Fruit fly (Drosophila melanogaster) whole organism, wandering third instar larva: ENCODE measurements around the gene siz.

Experiments
- Dfd ChIP-seq: fragments of >200 bp; optimal IDR thresholded peaks from 2 replicates; lab custom pipeline; 2017; ENCODE audit warnings: missing biosample characterization, missing genetic modification characterization
- GATAd ChIP-seq: sonication (Bioruptor generic); optimal IDR thresholded peaks from 2 replicates; lab custom pipeline; 2016; ENCODE audit warnings: missing biosample characterization, missing genetic modification characterization
- Jra ChIP-seq: sonication (Bioruptor generic); optimal IDR thresholded peaks from 2 replicates; lab custom pipeline; 2016; ENCODE audit warnings: missing biosample characterization, missing genetic modification characterization
- OdsH ChIP-seq: fragments of 200-800 bp; sonication (Bioruptor generic); optimal IDR thresholded peaks from 2 replicates; lab custom pipeline; 2016; ENCODE audit warnings: missing biosample characterization, mild to moderate bottlenecking, missing genetic modification characterization
- Vsx2 ChIP-seq: fragments of 200-300, 225-300 bp; sonication (Bioruptor generic); optimal IDR thresholded peaks from 2 replicates; lab custom pipeline; 2018; ENCODE audit warnings: missing biosample characterization, missing genetic modification characterization; ENCODE audit not compliant: partially characterized antibody
- br ChIP-seq: fragments of 200-800 bp; sonication (Bioruptor generic); optimal IDR thresholded peaks from 2 replicates; lab custom pipeline; 2016; ENCODE audit warnings: missing biosample characterization, missing genetic modification characterization
- foxo ChIP-seq, 2 experiments: fragments of 200-800 bp; sonication (Bioruptor generic); optimal IDR thresholded peaks; 2 replicates in 1 of 2; 3 replicates in 1 of 2; lab custom pipeline; 2016 to 2017; ENCODE audit warnings: missing biosample characterization in 2 of 2, missing genetic modification characterization in 2 of 2
- fru ChIP-seq: fragments of 200-800 bp; sonication (Bioruptor generic); optimal IDR thresholded peaks from 3 replicates; lab custom pipeline; 2016; ENCODE audit warnings: missing biosample characterization, mild to moderate bottlenecking, missing genetic modification characterization
- jim ChIP-seq: fragments of 175-275, 200-325 bp; sonication (Bioruptor generic); optimal IDR thresholded peaks from 2 replicates; lab custom pipeline; 2016; ENCODE audit warnings: missing biosample characterization, mild to moderate bottlenecking, missing genetic modification characterization
- pan ChIP-seq: fragments of >200 bp; optimal IDR thresholded peaks from 2 replicates; lab custom pipeline; 2017
- rgr ChIP-seq: fragments of 200-800 bp; sonication (Bioruptor generic); optimal IDR thresholded peaks from 3 replicates; lab custom pipeline; 2016; ENCODE audit warnings: missing biosample characterization, mild to moderate bottlenecking, missing genetic modification characterization
- sage ChIP-seq: fragments of 200-800 bp; sonication (Bioruptor generic); optimal IDR thresholded peaks from 2 replicates; lab custom pipeline; 2016; ENCODE audit warnings: missing biosample characterization, mild to moderate bottlenecking, missing genetic modification characterization

DNA sequence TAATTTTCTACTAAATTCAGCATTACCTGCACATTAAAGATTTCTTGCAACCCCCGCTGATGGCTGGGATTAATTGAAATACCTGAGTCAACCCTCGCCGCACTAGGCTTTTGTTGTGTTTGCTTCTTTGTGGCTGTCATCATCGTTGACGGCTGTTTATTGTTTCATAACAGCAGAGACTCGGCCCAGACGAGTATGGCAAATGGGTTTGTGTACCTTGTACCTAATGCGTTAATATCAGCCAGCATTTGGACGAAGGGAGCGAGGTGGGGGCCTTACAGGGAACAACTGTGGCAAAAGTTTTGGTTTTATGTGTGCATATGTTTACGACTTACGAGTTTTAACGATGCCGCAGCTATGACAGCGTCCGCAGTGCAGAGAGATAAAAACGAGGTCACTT, 21.5 kb downstream of the siz start:
- no peak for TF ChIP-seq jim
- TF ChIP-seq rgr (GFP tag; lab: Kevin White, UChicago) = no peak
- TF ChIP-seq fru (GFP tag; lab: Kevin White, UChicago) = no peak
- TF ChIP-seq Jra (GFP tag; lab: Kevin White, UChicago) = no peak
- TF ChIP-seq sage (GFP tag; lab: Kevin White, UChicago) = no peak
- no peak for TF ChIP-seq br (GFP tag; lab: Kevin White, UChicago)
- no peak for TF ChIP-seq foxo (GFP tag; optimal IDR thresholded peaks at IDR 0.05; lab: Kevin White, UChicago)
- no peak for TF ChIP-seq Vsx2
- no peak for TF ChIP-seq pan (lab: Kevin White, UChicago)
- no peak for TF ChIP-seq GATAd (GFP tag; lab: Kevin White, UChicago)
- TF ChIP-seq OdsH (GFP tag; lab: Kevin White, UChicago) = no peak
- TF ChIP-seq Dfd (GFP tag; lab: Kevin White, UChicago) = no peak
